Worm (Caenorhabditis elegans) whole organism, young adult: Measurements from ENCODE around the gene CC8.3.
A peak's percentile ranks its signal among the peaks of the same experiment; 100 is the strongest.

ENCODE experiments used
- B0261.1 ChIP-seq: sonication (generic microtip); optimal IDR thresholded peaks from 2 replicates; lab custom pipeline; 2016; ENCODE audit warnings: mild to moderate bottlenecking, missing genetic modification characterization, moderate library complexity, missing compliant biosample characterization
- B0336.3 ChIP-seq: fragments of 200-800 bp; sonication (Bioruptor generic); IDR thresholded peaks from 2 replicates; pipeline ENCODE4 v1.3.6; 2022; ENCODE audit warnings: missing genetic modification characterization, missing compliant biosample characterization
- F22D6.2 ChIP-seq: sonication (generic microtip); optimal IDR thresholded peaks from 2 replicates; lab custom pipeline; 2016; ENCODE audit warnings: mild to moderate bottlenecking, missing genetic modification characterization, missing compliant biosample characterization
- F52B5.7 ChIP-seq: sonication (generic microtip); optimal IDR thresholded peaks from 2 replicates; lab custom pipeline; 2016; ENCODE audit warnings: mild to moderate bottlenecking, missing genetic modification characterization, missing compliant biosample characterization
- Y79H2A.3 ChIP-seq: fragments of 200-800 bp; sonication (Bioruptor generic); conservative IDR thresholded peaks from 2 replicates; pipeline ENCODE4 v1.3.6; 2022; ENCODE audit warnings: missing genetic modification reagents, missing genetic modification characterization, missing compliant biosample characterization
- Y95B8A.8 ChIP-seq: fragments of 200-800 bp; sonication (Bioruptor generic); IDR thresholded peaks from 2 replicates; pipeline ENCODE4 v1.3.6; 2022; ENCODE audit warnings: missing genetic modification reagents, missing genetic modification characterization, missing compliant biosample characterization
- ama-1 ChIP-seq, 3 experiments: fragments of 150-350 bp in 1 of 3; sonication (generic microtip) in 2 of 3; optimal IDR thresholded peaks; 2 replicates each; lab custom pipeline; 2014 to 2018; ENCODE audit warnings: missing biosample characterization in 2 of 3, missing genetic modification characterization in 2 of 3, missing genetic modification reagents in 2 of 3
- attf-6 ChIP-seq: fragments of 200-800 bp; sonication (Bioruptor generic); IDR thresholded peaks from 2 replicates; pipeline ENCODE4 v1.3.6; 2022; ENCODE audit warnings: missing genetic modification reagents, missing genetic modification characterization, missing compliant biosample characterization
- cebp-1 ChIP-seq, 2 experiments: fragments of 200-800 bp in 1 of 2; sonication (Bioruptor generic) in 1 of 2; sonication (generic microtip) in 1 of 2; IDR thresholded peaks in 1 of 2; optimal IDR thresholded peaks in 1 of 2; 2 replicates each; pipeline versions ENCODE4 v1.3.6 to Lab custom; 2017 to 2022; ENCODE audit warnings: missing compliant biosample characterization in 2 of 2, missing genetic modification characterization in 2 of 2, mild to moderate bottlenecking in 1 of 2, missing genetic modification reagents in 1 of 2, moderate library complexity in 1 of 2
- cebp-2 ChIP-seq: fragments of 200-800 bp; sonication (Bioruptor generic); IDR thresholded peaks from 2 replicates; pipeline ENCODE4 v1.3.6; 2022; ENCODE audit warnings: missing genetic modification characterization, missing compliant biosample characterization
- dox-1 ChIP-seq: fragments of 200-800 bp; sonication (Bioruptor generic); IDR thresholded peaks from 2 replicates; pipeline ENCODE4 v1.3.6; 2022; ENCODE audit warnings: missing genetic modification reagents, missing genetic modification characterization, missing compliant biosample characterization
- egl-44 ChIP-seq: fragments of 200-800 bp; sonication (Bioruptor generic); IDR thresholded peaks from 2 replicates; pipeline ENCODE4 v1.3.6; 2022; ENCODE audit warnings: missing genetic modification reagents, missing genetic modification characterization, missing compliant biosample characterization
- egrh-3 ChIP-seq: fragments of 200-800 bp; sonication (Bioruptor generic); IDR thresholded peaks from 2 replicates; pipeline ENCODE4 v1.3.6; 2022; ENCODE audit warnings: missing genetic modification reagents, missing genetic modification characterization, missing compliant biosample characterization
- gei-17 ChIP-seq: fragments of 200-800 bp; sonication (Bioruptor generic); optimal IDR thresholded peaks from 2 replicates; lab custom pipeline; 2018; ENCODE audit warnings: mild to moderate bottlenecking, missing genetic modification characterization, missing compliant biosample characterization
- hmg-1.2 ChIP-seq: fragments of 200-800 bp; sonication (Bioruptor generic); IDR thresholded peaks from 2 replicates; pipeline ENCODE4 v1.3.6; 2022; ENCODE audit warnings: missing genetic modification reagents, missing genetic modification characterization, missing compliant biosample characterization
- hsf-1 ChIP-seq: fragments of 200-800 bp; sonication (Bioruptor generic); IDR thresholded peaks from 2 replicates; pipeline ENCODE4 v1.3.6; 2022; ENCODE audit warnings: missing genetic modification reagents, missing genetic modification characterization, missing compliant biosample characterization
- lin-35 ChIP-seq, 3 experiments: fragments of 150-350 bp in 2 of 3; sonication (generic microtip) in 1 of 3; optimal IDR thresholded peaks; 2 replicates each; lab custom pipeline; 2014 to 2018; ENCODE audit warnings: missing biosample characterization in 3 of 3, missing genetic modification characterization in 3 of 3, missing genetic modification reagents in 3 of 3
- lin-54 ChIP-seq: fragments of 200-800 bp; sonication (Bioruptor generic); optimal IDR thresholded peaks from 2 replicates; lab custom pipeline; 2018; ENCODE audit warnings: mild to moderate bottlenecking, missing genetic modification characterization, missing compliant biosample characterization
- madf-10 ChIP-seq: sonication (generic microtip); optimal IDR thresholded peaks from 2 replicates; lab custom pipeline; 2016; ENCODE audit warnings: mild to moderate bottlenecking, missing genetic modification characterization, missing compliant biosample characterization
- madf-6 ChIP-seq: fragments of 200-800 bp; sonication (Bioruptor generic); IDR thresholded peaks from 2 replicates; pipeline ENCODE4 v1.3.6; 2022; ENCODE audit warnings: missing genetic modification reagents, missing genetic modification characterization, missing compliant biosample characterization
- mcd-1 ChIP-seq: fragments of 200-800 bp; sonication (Bioruptor generic); IDR thresholded peaks from 2 replicates; pipeline ENCODE4 v1.3.6; 2022; ENCODE audit warnings: missing genetic modification reagents, missing genetic modification characterization, missing compliant biosample characterization
- mxl-1 ChIP-seq: sonication (generic microtip); optimal IDR thresholded peaks from 2 replicates; lab custom pipeline; 2016; ENCODE audit warnings: missing genetic modification characterization, missing compliant biosample characterization
- nfyb-1 ChIP-seq: fragments of 200-800 bp; sonication (Bioruptor generic); IDR thresholded peaks from 2 replicates; pipeline ENCODE4 v1.3.6; 2022; ENCODE audit warnings: missing genetic modification reagents, missing genetic modification characterization, missing compliant biosample characterization
- sptf-2 ChIP-seq: fragments of 200-800 bp; sonication (Bioruptor generic); optimal IDR thresholded peaks from 2 replicates; lab custom pipeline; 2018; ENCODE audit warnings: mild to moderate bottlenecking, missing genetic modification characterization, missing compliant biosample characterization
- unc-62 ChIP-seq: fragments of 150-350 bp; optimal IDR thresholded peaks from 2 replicates; lab custom pipeline; 2014; ENCODE audit warnings: missing biosample characterization, missing genetic modification reagents, missing genetic modification characterization
- xnd-1 ChIP-seq: sonication (generic microtip); optimal IDR thresholded peaks from 2 replicates; lab custom pipeline; 2016; ENCODE audit warnings: missing genotype, missing genetic modification reagents, missing genetic modification characterization, missing compliant biosample characterization
- zfh-2 ChIP-seq: fragments of 200-800 bp; sonication (Bioruptor generic); conservative IDR thresholded peaks from 2 replicates; pipeline ENCODE4 v1.3.6; 2022; ENCODE audit warnings: missing genetic modification reagents, missing genetic modification characterization, missing compliant biosample characterization

The CC8.3 gene

ce11 chrIV:3647551-3647950, 5.5 kb upstream of the CC8.3 start (continued):
- no peak for TF ChIP-seq attf-6 (GFP tag; lab: Robert Waterston, UW)
- TF ChIP-seq F22D6.2 (tag; lab: Kevin White, UChicago) = no peak
- peak; percentile 31; the same call in 1 of the 2 replicates for TF ChIP-seq hsf-1 (GFP tag; lab: Robert Waterston, UW)
- TF ChIP-seq cebp-1 (GFP tag; IDR thresholded peaks at IDR 0.05; lab: Robert Waterston, UW) = no peak
- peak; percentile 20 for TF ChIP-seq cebp-1 (tag; optimal IDR thresholded peaks at IDR 0.05; lab: Kevin White, UChicago)
- no peak for TF ChIP-seq hmg-1.2 (GFP tag; lab: Robert Waterston, UW)
- no peak for TF ChIP-seq mxl-1 (tag; lab: Kevin White, UChicago)
- no peak for TF ChIP-seq unc-62 (GFP tag; lab: Kevin White, UChicago)
- TF ChIP-seq, all 124 proteins: peak for 4

ce11 chrIV:3646338-3647154, 4.5 kb upstream of the CC8.3 start:
- TF ChIP-seq zfh-2 = peak; percentile 70
- TF ChIP-seq madf-10 = no peak

ce11 chrIV:3645487-3645886, 3.4 kb upstream of the CC8.3 start:
- TF ChIP-seq xnd-1 (tag; lab: Kevin White, UChicago) = no peak
- TF ChIP-seq zfh-2 = peak; percentile 89
- peak; percentile 48 for TF ChIP-seq sptf-2 (GFP tag; lab: Kevin White, UChicago)
- no peak for TF ChIP-seq B0261.1 (tag; lab: Kevin White, UChicago)
- peak; percentile 59; the same call in 1 of the 2 replicates for TF ChIP-seq dox-1 (GFP tag; lab: Robert Waterston, UW)
- TF ChIP-seq gei-17 (GFP tag; lab: Kevin White, UChicago) = no peak
- peak; percentile 24; the same call in 1 of the 2 replicates for TF ChIP-seq egrh-3 (GFP tag; lab: Robert Waterston, UW)
- TF ChIP-seq egl-44 (GFP tag; lab: Robert Waterston, UW) = 0 out of 2 replicates have a peak, but pooled peaks have one; percentile 15
- 0 out of 2 replicates have a peak, but pooled peaks have one; percentile 24 for TF ChIP-seq cebp-2 (GFP tag; lab: Robert Waterston, UW)
- TF ChIP-seq mcd-1 = peak; percentile 22; the same call in 1 of the 2 replicates

ce11 chrIV:3644863-3645378, 2.8 kb upstream of the CC8.3 start:
- TF ChIP-seq F52B5.7 (tag; lab: Kevin White, UChicago) (no peak), ama-1 (optimal IDR thresholded peaks at IDR 0.05; lab: Kevin White, UChicago) (peak; percentile 74), ama-1 (GFP tag; optimal IDR thresholded peaks at IDR 0.05; lab: Kevin White, UChicago) (no peak), madf-6 (0 out of 2 replicates have a peak, but pooled peaks have one; percentile 21), hmg-1.2 (GFP tag; lab: Robert Waterston, UW) (0 out of 2 replicates have a peak, but pooled peaks have one; percentile 4), lin-35 (GFP tag; optimal IDR thresholded peaks at IDR 0.05; lab: Kevin White, UChicago) (peak in 1 of 3 experiments; percentile 38), Y79H2A.3 (GFP tag; lab: Robert Waterston, UW) (0 out of 2 replicates have a peak, but pooled peaks have one; percentile 38), nfyb-1 (GFP tag; lab: Robert Waterston, UW) (peak; percentile 31; the same call in 1 of the 2 replicates), B0336.3 (GFP tag; lab: Robert Waterston, UW) (0 out of 2 replicates have a peak, but pooled peaks have one; percentile 13), Y95B8A.8 (GFP tag; lab: Robert Waterston, UW) (0 out of 2 replicates have a peak, but pooled peaks have one; percentile 28), B0261.1 (tag; lab: Kevin White, UChicago) (no peak), lin-54 (peak; percentile 16)
- TF ChIP-seq, all 124 proteins: peak for 9
